Fruit fly (Drosophila melanogaster) whole organism, embryonic: ENCODE data around the gene Pvf1.

ENCODE experiments used
- ATbp ChIP-seq: fragments of 200-800 bp; sonication (Bioruptor generic); optimal IDR thresholded peaks from 2 replicates; lab custom pipeline; 2017; ENCODE audit warnings: missing biosample characterization, mild to moderate bottlenecking, missing genetic modification characterization, missing genetic modification reagents
- CG10543 ChIP-seq: fragments of 200-800 bp; sonication (Bioruptor generic); optimal IDR thresholded peaks from 3 replicates; lab custom pipeline; 2017; ENCODE audit warnings: missing biosample characterization, mild to moderate bottlenecking, missing genetic modification characterization, moderate library complexity
- CG11247 ChIP-seq: fragments of 200-800 bp; sonication (Bioruptor generic); IDR thresholded peaks from 2 replicates; pipeline ENCODE4 v1.3.6; 2022; ENCODE audit warnings: missing biosample characterization, missing genetic modification characterization
- CG14441 ChIP-seq: fragments of 200-800 bp; sonication (Bioruptor generic); IDR thresholded peaks from 2 replicates; pipeline ENCODE4 v1.3.6; 2022; ENCODE audit warnings: missing biosample characterization, missing genetic modification characterization
- CG14667 ChIP-seq: fragments of 200-800 bp; sonication (Bioruptor generic); IDR thresholded peaks from 2 replicates; pipeline ENCODE4 v1.3.6; 2022; ENCODE audit warnings: missing biosample characterization, missing genetic modification characterization
- CG15011 ChIP-seq: fragments of 200-800 bp; sonication (Bioruptor generic); optimal IDR thresholded peaks from 3 replicates; lab custom pipeline; 2018; ENCODE audit warnings: missing biosample characterization, mild to moderate bottlenecking, missing genetic modification characterization
- CG15073 ChIP-seq: fragments of 200-800 bp; sonication (Bioruptor generic); optimal IDR thresholded peaks from 2 replicates; lab custom pipeline; 2016; ENCODE audit warnings: missing biosample characterization, missing genetic modification characterization
- CG1602 ChIP-seq: fragments of 200-800 bp; sonication (Bioruptor generic); optimal IDR thresholded peaks from 3 replicates; lab custom pipeline; 2016; ENCODE audit warnings: missing biosample characterization, missing genetic modification characterization
- CG17568 ChIP-seq: fragments of 200-800 bp; sonication (Bioruptor generic); optimal IDR thresholded peaks from 2 replicates; lab custom pipeline; 2018; ENCODE audit warnings: missing biosample characterization, mild to moderate bottlenecking, missing genetic modification characterization, moderate library complexity
- CG2712 ChIP-seq: fragments of 200-800 bp; optimal IDR thresholded peaks from 3 replicates; lab custom pipeline; 2019; ENCODE audit warnings: missing biosample characterization, mild to moderate bottlenecking, missing genetic modification characterization, moderate library complexity
- CG30020 ChIP-seq: fragments of 200-800 bp; optimal IDR thresholded peaks from 2 replicates; lab custom pipeline; 2019; ENCODE audit warnings: missing biosample characterization, mild to moderate bottlenecking, missing genetic modification characterization, moderate library complexity
- CG3065 ChIP-seq: fragments of 200-800 bp; sonication (Bioruptor generic); optimal IDR thresholded peaks from 2 replicates; lab custom pipeline; 2016; ENCODE audit warnings: missing biosample characterization, missing genetic modification characterization
- CG31441 ChIP-seq: fragments of 200-800 bp; sonication (Bioruptor generic); IDR thresholded peaks from 2 replicates; pipeline ENCODE4 v1.3.6; 2022; ENCODE audit warnings: missing biosample characterization, missing genetic modification characterization
- CG32532 ChIP-seq: fragments of 200-800 bp; sonication (Bioruptor generic); IDR thresholded peaks from 2 replicates; pipeline ENCODE4 v1.3.6; 2022; ENCODE audit warnings: missing biosample characterization, missing genetic modification characterization
- CG32772 ChIP-seq: fragments of 200-800 bp; sonication (Bioruptor generic); IDR thresholded peaks from 2 replicates; pipeline ENCODE4 v1.3.6; 2022; ENCODE audit warnings: missing biosample characterization, missing genetic modification characterization
- CG4854 ChIP-seq: fragments of 200-800 bp; sonication (Bioruptor generic); optimal IDR thresholded peaks from 2 replicates; lab custom pipeline; 2016; ENCODE audit warnings: missing biosample characterization, missing genetic modification characterization, inconsistent platforms
- CG5180 ChIP-seq: fragments of 200-800 bp; sonication (Bioruptor generic); optimal IDR thresholded peaks from 3 replicates; lab custom pipeline; 2017; ENCODE audit warnings: missing biosample characterization, missing genetic modification characterization, mild to moderate bottlenecking, moderate library complexity, missing genetic modification reagents
- CG6254 ChIP-seq: fragments of 200-800 bp; sonication (Bioruptor generic); optimal IDR thresholded peaks from 3 replicates; lab custom pipeline; 2017; ENCODE audit warnings: mild to moderate bottlenecking, missing biosample characterization, missing genetic modification reagents, missing genetic modification characterization
- CG7963 ChIP-seq: fragments of 200-800 bp; sonication (Bioruptor generic); IDR thresholded peaks from 3 replicates; pipeline ENCODE4 v1.3.6; 2022; ENCODE audit warnings: missing biosample characterization, missing genetic modification characterization; ENCODE audit not compliant: partially characterized antibody
- CG8290 ChIP-seq, 3 experiments: fragments of 200-800 bp; sonication (Bioruptor generic); optimal IDR thresholded peaks; 2 replicates each; lab custom pipeline; 2016 to 2019; ENCODE audit warnings: missing biosample characterization in 3 of 3, missing genetic modification characterization in 3 of 3, mild to moderate bottlenecking in 2 of 3, moderate library complexity in 1 of 3
- CG8359 ChIP-seq: fragments of 200-800 bp; sonication (Bioruptor generic); optimal IDR thresholded peaks from 2 replicates; lab custom pipeline; 2017; ENCODE audit warnings: missing biosample characterization, mild to moderate bottlenecking, missing genetic modification characterization, borderline replicate concordance
- Dp ChIP-seq: fragments of 200-800 bp; sonication (Bioruptor generic); optimal IDR thresholded peaks from 2 replicates; lab custom pipeline; 2018; ENCODE audit warnings: missing biosample characterization, mild to moderate bottlenecking, missing genetic modification characterization, moderate library complexity
- Drgx ChIP-seq: fragments of 200-800 bp; sonication (Bioruptor generic); IDR thresholded peaks from 2 replicates; pipeline ENCODE4 v1.3.6; 2022; ENCODE audit warnings: missing biosample characterization, missing genetic modification characterization
- H2.0 ChIP-seq: fragments of 200-800 bp; sonication (Bioruptor generic); IDR thresholded peaks from 2 replicates; pipeline ENCODE4 v1.3.6; 2022; ENCODE audit warnings: missing biosample characterization, missing genetic modification characterization
- HLH3B ChIP-seq: fragments of 200-800 bp; sonication (Bioruptor generic); IDR thresholded peaks from 2 replicates; pipeline ENCODE4 v1.3.6; 2022; ENCODE audit warnings: missing biosample characterization, missing genetic modification characterization
- Hmr ChIP-seq: fragments of 200-800 bp; sonication (Bioruptor generic); optimal IDR thresholded peaks from 3 replicates; lab custom pipeline; 2017; ENCODE audit warnings: mild to moderate bottlenecking, missing biosample characterization, missing genetic modification reagents, missing genetic modification characterization
- Hr78 ChIP-seq, 2 experiments: fragments of 200-800 bp in 1 of 2; fragments of >200 bp in 1 of 2; sonication (Bioruptor generic) in 1 of 2; optimal IDR thresholded peaks; 2 replicates each; lab custom pipeline; 2017 to 2019; ENCODE audit warnings: missing biosample characterization in 2 of 2, missing genetic modification characterization in 2 of 2, mild to moderate bottlenecking in 1 of 2, moderate library complexity in 1 of 2
- Hsf ChIP-seq: fragments of 200-800 bp; sonication (Bioruptor generic); optimal IDR thresholded peaks from 3 replicates; lab custom pipeline; 2016; ENCODE audit warnings: missing biosample characterization, missing genetic modification characterization
- MESR4 ChIP-seq: fragments of 200-800 bp; sonication (Bioruptor generic); optimal IDR thresholded peaks from 2 replicates; lab custom pipeline; 2018; ENCODE audit warnings: missing biosample characterization, mild to moderate bottlenecking, missing genetic modification characterization, moderate library complexity
- NfI ChIP-seq: fragments of 200-800 bp; sonication (Bioruptor generic); optimal IDR thresholded peaks from 3 replicates; lab custom pipeline; 2018; ENCODE audit warnings: missing biosample characterization, mild to moderate bottlenecking, missing genetic modification characterization, moderate library complexity
- Oaz ChIP-seq: fragments of 200-800 bp; sonication (Bioruptor generic); IDR thresholded peaks from 2 replicates; pipeline ENCODE4 v1.3.6; 2022; ENCODE audit warnings: missing biosample characterization, missing genetic modification characterization
- Optix ChIP-seq: fragments of 200-800 bp; sonication (Bioruptor generic); IDR thresholded peaks from 3 replicates; pipeline ENCODE4 v1.3.6; 2022; ENCODE audit warnings: missing biosample characterization, missing genetic modification characterization
- Pdp1 ChIP-seq, 2 experiments: fragments of 200-800 bp; sonication (Bioruptor generic); optimal IDR thresholded peaks; 3 replicates each; lab custom pipeline; 2016; ENCODE audit warnings: missing biosample characterization in 2 of 2, missing genetic modification characterization in 2 of 2, mild to moderate bottlenecking in 1 of 2, moderate library complexity in 1 of 2
- TFAM ChIP-seq: fragments of 200-800 bp; sonication (Bioruptor generic); optimal IDR thresholded peaks from 2 replicates; lab custom pipeline; 2017; ENCODE audit warnings: missing biosample characterization, missing genetic modification characterization, inconsistent platforms
- Taf1 ChIP-seq: fragments of 200-800 bp; sonication (Bioruptor generic); IDR thresholded peaks from 2 replicates; pipeline ENCODE4 v1.3.6; 2022; ENCODE audit warnings: missing biosample characterization, missing genetic modification characterization
- chif ChIP-seq, 2 experiments: fragments of 200-800 bp; sonication (Bioruptor generic); optimal IDR thresholded peaks; 3 replicates each; lab custom pipeline; 2016; ENCODE audit warnings: missing biosample characterization in 2 of 2, missing genetic modification characterization in 2 of 2
- crol ChIP-seq: fragments of 200-800 bp; sonication (Bioruptor generic); IDR thresholded peaks from 2 replicates; pipeline ENCODE4 v1.3.6; 2022; ENCODE audit warnings: missing biosample characterization, missing genetic modification characterization
- dan ChIP-seq: fragments of 200-800 bp; sonication (Bioruptor generic); IDR thresholded peaks from 2 replicates; pipeline ENCODE4 v1.3.6; 2022; ENCODE audit warnings: missing biosample characterization, missing genetic modification characterization
- danr ChIP-seq: fragments of 200-800 bp; sonication (Bioruptor generic); IDR thresholded peaks from 2 replicates; pipeline ENCODE4 v1.3.6; 2022; ENCODE audit warnings: missing biosample characterization, missing genetic modification characterization
- en ChIP-seq: fragments of 200-800 bp; sonication (Bioruptor generic); optimal IDR thresholded peaks from 2 replicates; lab custom pipeline; 2016; ENCODE audit warnings: missing biosample characterization, missing genetic modification characterization
- grn ChIP-seq: fragments of 200-800 bp; sonication (Bioruptor generic); optimal IDR thresholded peaks from 3 replicates; lab custom pipeline; 2017; ENCODE audit warnings: missing biosample characterization, missing genetic modification characterization
- ham ChIP-seq: fragments of 200-800 bp; sonication (Bioruptor generic); IDR thresholded peaks from 2 replicates; pipeline ENCODE4 v1.3.6; 2022; ENCODE audit warnings: missing biosample characterization, missing genetic modification characterization
- hb ChIP-seq: fragments of 200-800 bp; sonication (Bioruptor generic); IDR thresholded peaks from 3 replicates; pipeline ENCODE4 v1.3.6; 2022; ENCODE audit warnings: missing biosample characterization, missing genetic modification characterization; ENCODE audit not compliant: partially characterized antibody
- ind ChIP-seq: fragments of 200-800 bp; sonication (Bioruptor generic); optimal IDR thresholded peaks from 3 replicates; lab custom pipeline; 2016; ENCODE audit warnings: missing biosample characterization, missing genetic modification characterization
- kay ChIP-seq: fragments of 200-800 bp; sonication (Bioruptor generic); optimal IDR thresholded peaks from 2 replicates; lab custom pipeline; 2016; ENCODE audit warnings: missing biosample characterization, missing genetic modification characterization
- lab ChIP-seq: fragments of 200-800 bp; sonication (Bioruptor generic); optimal IDR thresholded peaks from 3 replicates; lab custom pipeline; 2017; ENCODE audit warnings: missing biosample characterization, missing genetic modification characterization, mild to moderate bottlenecking, moderate library complexity, missing genetic modification reagents
- maf-S ChIP-seq: fragments of 200-800 bp; sonication (Bioruptor generic); optimal IDR thresholded peaks from 2 replicates; lab custom pipeline; 2016; ENCODE audit warnings: missing biosample characterization, missing genetic modification characterization
- sim ChIP-seq: fragments of 200-800 bp; sonication (Bioruptor generic); IDR thresholded peaks from 2 replicates; pipeline ENCODE4 v1.3.6; 2022; ENCODE audit warnings: missing biosample characterization, missing genetic modification characterization
- sisA ChIP-seq: fragments of 200-800 bp; sonication (Bioruptor generic); IDR thresholded peaks from 2 replicates; pipeline ENCODE4 v1.3.6; 2022; ENCODE audit warnings: missing biosample characterization, missing genetic modification characterization
- sug ChIP-seq: fragments of 200-800 bp; optimal IDR thresholded peaks from 2 replicates; lab custom pipeline; 2019; ENCODE audit warnings: missing biosample characterization, mild to moderate bottlenecking, missing genetic modification characterization, moderate library complexity
- vnd ChIP-seq: fragments of 200-800 bp; sonication (Bioruptor generic); IDR thresholded peaks from 3 replicates; pipeline ENCODE4 v1.3.6; 2022; ENCODE audit warnings: missing biosample characterization, missing genetic modification characterization; ENCODE audit not compliant: partially characterized antibody

The Pvf1 gene

dm6 chrX:18834399-18834798 is 1.9 kb downstream of the Pvf1 start (continued):
- TF ChIP-seq ATbp (GFP tag; lab: Kevin White, UChicago) (no peak), CG5180 (GFP tag; lab: Kevin White, UChicago) (no peak), CG4854 (no peak), dan (no peak), CG32772 (GFP tag; lab: Robert Waterston, UW) (0 out of 2 replicates have a peak, but pooled peaks have one; percentile 23), Oaz (no peak), kay (GFP tag; lab: Kevin White, UChicago) (no peak), ham (no peak), CG1602 (no peak), ind (GFP tag; lab: Kevin White, UChicago) (peak; percentile 36), Dp (no peak), danr (GFP tag; lab: Robert Waterston, UW) (no peak), sug (tag; lab: Kevin White, UChicago) (no peak), Optix (GFP tag; lab: Robert Waterston, UW) (0 out of 3 replicates have a peak, but pooled peaks have one; percentile 31), CG8290 (GFP tag; optimal IDR thresholded peaks at IDR 0.05; lab: Kevin White, UChicago) (no peak), CG8290 (tag; optimal IDR thresholded peaks at IDR 0.05; lab: Kevin White, UChicago) (no peak), en (GFP tag; lab: Kevin White, UChicago) (no peak), MESR4 (GFP tag; lab: Kevin White, UChicago) (no peak), CG8359 (GFP tag; lab: Kevin White, UChicago) (no peak), Pdp1 (GFP tag; optimal IDR thresholded peaks at IDR 0.05; lab: Kevin White, UChicago) (peak in 1 of 2 experiments; percentile 35), CG30020 (no peak), CG32532 (GFP tag; lab: Robert Waterston, UW) (peak; percentile 52), Drgx (GFP tag; lab: Robert Waterston, UW) (peak; percentile 49), crol (GFP tag; lab: Robert Waterston, UW) (no peak), CG31441 (GFP tag; lab: Robert Waterston, UW) (no peak), CG2712 (tag; lab: Kevin White, UChicago) (peak; percentile 5), CG3065 (GFP tag; lab: Kevin White, UChicago) (no peak), CG11247 (0 out of 2 replicates have a peak, but pooled peaks have one; percentile 13), H2.0 (GFP tag; lab: Robert Waterston, UW) (no peak), CG15011 (no peak), Hr78 (GFP tag; optimal IDR thresholded peaks at IDR 0.05; lab: Kevin White, UChicago) (no peak), Hsf (GFP tag; lab: Kevin White, UChicago) (no peak), CG7963 (GFP tag; lab: Robert Waterston, UW) (no peak), CG17568 (GFP tag; lab: Kevin White, UChicago) (no peak), sisA (GFP tag; lab: Robert Waterston, UW) (peak; percentile 32; the same call in 1 of the 2 replicates), HLH3B (GFP tag; lab: Robert Waterston, UW) (peak; percentile 51), Hmr (GFP tag; lab: Kevin White, UChicago) (no peak), hb (no peak), vnd (no peak), sim (GFP tag; lab: Robert Waterston, UW) (no peak), TFAM (no peak), CG14667 (GFP tag; lab: Robert Waterston, UW) (no peak), NfI (no peak), maf-S (GFP tag; lab: Kevin White, UChicago) (no peak), grn (GFP tag; lab: Kevin White, UChicago) (no peak), Taf1 (GFP tag; lab: Robert Waterston, UW) (no peak), lab (GFP tag; lab: Kevin White, UChicago) (peak; percentile 67), CG6254 (no peak), chif (GFP tag; optimal IDR thresholded peaks at IDR 0.05; lab: Kevin White, UChicago) (no peak), CG15073 (no peak), CG14441 (peak; percentile 59), CG10543 (GFP tag; lab: Kevin White, UChicago) (no peak)
